Worm (Caenorhabditis elegans) whole organism, L4 larva: ENCODE results near the gene ZK899.6.
A peak's percentile ranks its signal among the peaks of the same experiment; 100 is the strongest.

Source experiments
- R02D3.7 ChIP-seq: fragments of 150-350 bp; sonication (generic microtip); optimal IDR thresholded peaks from 3 replicates; lab custom pipeline; 2014; ENCODE audit warnings: missing biosample characterization, missing genetic modification characterization
- T20F7.1 ChIP-seq: fragments of 200-800 bp; sonication (Bioruptor generic); optimal IDR thresholded peaks from 2 replicates; lab custom pipeline; 2018; ENCODE audit warnings: mild to moderate bottlenecking, missing genetic modification characterization, missing compliant biosample characterization
- ZK546.5 ChIP-seq, 2 experiments: sonication (generic microtip); optimal IDR thresholded peaks; 2 replicates each; lab custom pipeline; 2017; ENCODE audit warnings: missing biosample characterization in 2 of 2, missing genetic modification characterization in 2 of 2
- aha-1 ChIP-seq: fragments of 150-350 bp; peaks from one replicate; lab custom pipeline; 2014; ENCODE audit warnings: missing biosample characterization, missing genetic modification characterization
- aly-2 ChIP-seq: sonication (generic microtip); optimal IDR thresholded peaks from 2 replicates; lab custom pipeline; 2018; ENCODE audit warnings: missing biosample characterization, missing genetic modification characterization
- ceh-20 ChIP-seq: fragments of 200-800 bp; sonication (Bioruptor generic); IDR thresholded peaks from 2 replicates; pipeline ENCODE4 v1.3.6; 2022; ENCODE audit warnings: missing genetic modification reagents, missing genetic modification characterization, missing compliant biosample characterization
- ceh-28 ChIP-seq: fragments of 150-350 bp; optimal IDR thresholded peaks from 2 replicates; lab custom pipeline; 2014; ENCODE audit warnings: missing biosample characterization, missing genetic modification reagents, missing genetic modification characterization
- ceh-32 ChIP-seq: sonication (generic microtip); optimal IDR thresholded peaks from 2 replicates; lab custom pipeline; 2016; ENCODE audit warnings: mild to moderate bottlenecking, missing genetic modification characterization, missing compliant biosample characterization; ENCODE audit not compliant: poor library complexity
- ceh-44 ChIP-seq: fragments of 200-800 bp; sonication (Bioruptor generic); IDR thresholded peaks from 2 replicates; pipeline ENCODE4 v1.3.6; 2022; ENCODE audit warnings: missing genetic modification reagents, missing genetic modification characterization, missing compliant biosample characterization
- daf-16 ChIP-seq, 3 experiments: sonication (generic microtip); optimal IDR thresholded peaks; 2 replicates each; lab custom pipeline; 2016 to 2017; ENCODE audit warnings: missing genetic modification characterization in 3 of 3, missing genetic modification reagents in 3 of 3, mild to moderate bottlenecking in 2 of 3, missing compliant biosample characterization in 2 of 3, missing biosample characterization in 1 of 3, moderate library complexity in 1 of 3
- daf-19 ChIP-seq: fragments of 200-800 bp; sonication (Bioruptor generic); conservative IDR thresholded peaks from 2 replicates; pipeline ENCODE4 v1.3.6; 2022; ENCODE audit warnings: missing genetic modification characterization, missing compliant biosample characterization
- dmd-6 ChIP-seq: fragments of 200-800 bp; sonication (Bioruptor generic); IDR thresholded peaks from 2 replicates; pipeline ENCODE4 v1.3.6; 2022; ENCODE audit warnings: missing genetic modification reagents, missing genetic modification characterization, missing compliant biosample characterization
- dve-1 ChIP-seq: sonication (generic microtip); optimal IDR thresholded peaks from 2 replicates; lab custom pipeline; 2017; ENCODE audit warnings: antibody characterized with exemption, mild to moderate bottlenecking, missing genetic modification characterization, missing compliant biosample characterization; ENCODE audit not compliant: insufficient read depth
- fos-1 ChIP-seq: fragments of 150-350 bp; optimal IDR thresholded peaks from 2 replicates; lab custom pipeline; 2014; ENCODE audit warnings: missing biosample characterization, missing genetic modification characterization
- hif-1 ChIP-seq, 2 experiments: sonication (generic microtip); optimal IDR thresholded peaks; 2 replicates each; lab custom pipeline; 2016 to 2017; ENCODE audit warnings: missing compliant biosample characterization in 2 of 2, missing genetic modification characterization in 2 of 2, missing genetic modification reagents in 2 of 2, missing genotype in 2 of 2, mild to moderate bottlenecking in 1 of 2
- hlh-11 ChIP-seq: fragments of 200-800 bp; sonication (Bioruptor generic); optimal IDR thresholded peaks from 2 replicates; lab custom pipeline; 2018; ENCODE audit warnings: mild to moderate bottlenecking, missing genetic modification characterization, missing compliant biosample characterization
- hlh-30 ChIP-seq: sonication (generic microtip); optimal IDR thresholded peaks from 2 replicates; lab custom pipeline; 2017; ENCODE audit warnings: antibody characterized with exemption, mild to moderate bottlenecking, missing genetic modification characterization, missing compliant biosample characterization; ENCODE audit not compliant: insufficient read depth
- jun-1 ChIP-seq: fragments of 150-350 bp; optimal IDR thresholded peaks from 2 replicates; lab custom pipeline; 2014; ENCODE audit warnings: missing biosample characterization, missing genetic modification reagents, missing genetic modification characterization
- lin-15B ChIP-seq: fragments of 150-350 bp; sonication (generic microtip); optimal IDR thresholded peaks from 3 replicates; lab custom pipeline; 2014; ENCODE audit warnings: missing biosample characterization, missing genetic modification characterization
- lin-38 ChIP-seq: fragments of 200-800 bp; sonication (Bioruptor generic); IDR thresholded peaks from 2 replicates; pipeline ENCODE4 v1.3.6; 2022; ENCODE audit warnings: missing genetic modification reagents, missing genetic modification characterization, missing compliant biosample characterization
- lsy-2 ChIP-seq, 2 experiments: fragments of 150-350 bp in 1 of 2; sonication (generic microtip) in 1 of 2; optimal IDR thresholded peaks; 2 replicates each; lab custom pipeline; 2014 to 2017; ENCODE audit warnings: missing biosample characterization in 2 of 2, missing genetic modification characterization in 2 of 2
- madf-5 ChIP-seq, 2 experiments: fragments of 200-800 bp; sonication (Bioruptor generic); IDR thresholded peaks; 2 replicates each; pipeline ENCODE4 v1.3.6; 2022; ENCODE audit warnings: missing compliant biosample characterization in 2 of 2, missing genetic modification characterization in 2 of 2
- mep-1 ChIP-seq: fragments of 150-350 bp; sonication (generic microtip); optimal IDR thresholded peaks from 3 replicates; lab custom pipeline; 2014; ENCODE audit warnings: missing biosample characterization, missing genetic modification characterization
- mes-2 ChIP-seq: sonication (generic microtip); optimal IDR thresholded peaks from 2 replicates; lab custom pipeline; 2016; ENCODE audit warnings: missing genotype, mild to moderate bottlenecking, missing genetic modification characterization, missing compliant biosample characterization; ENCODE audit not compliant: poor library complexity, severe bottlenecking
- mxl-3 ChIP-seq: fragments of 200-800 bp; sonication (Bioruptor generic); optimal IDR thresholded peaks from 2 replicates; lab custom pipeline; 2018; ENCODE audit warnings: mild to moderate bottlenecking, missing genetic modification characterization, missing compliant biosample characterization
- nhr-10 ChIP-seq: fragments of 150-350 bp; optimal IDR thresholded peaks from 2 replicates; lab custom pipeline; 2014; ENCODE audit warnings: missing biosample characterization, missing genetic modification characterization
- nhr-102 ChIP-seq: sonication (generic microtip); optimal IDR thresholded peaks from 2 replicates; lab custom pipeline; 2016; ENCODE audit warnings: mild to moderate bottlenecking, missing genetic modification characterization, moderate library complexity, missing compliant biosample characterization
- nhr-11 ChIP-seq: fragments of 150-350 bp; optimal IDR thresholded peaks from 2 replicates; lab custom pipeline; 2014; ENCODE audit warnings: missing biosample characterization, missing genetic modification characterization
- nhr-25 ChIP-seq: sonication (generic microtip); optimal IDR thresholded peaks from 2 replicates; lab custom pipeline; 2017; ENCODE audit warnings: missing genetic modification characterization, mild to moderate bottlenecking, missing compliant biosample characterization, antibody characterized with exemption, moderate library complexity, borderline replicate concordance; ENCODE audit not compliant: insufficient read depth
- nhr-28 ChIP-seq: fragments of 150-350 bp; optimal IDR thresholded peaks from 2 replicates; lab custom pipeline; 2014; ENCODE audit warnings: missing biosample characterization, missing genetic modification characterization
- nhr-48 ChIP-seq: sonication (generic microtip); optimal IDR thresholded peaks from 2 replicates; lab custom pipeline; 2016; ENCODE audit warnings: mild to moderate bottlenecking, missing genetic modification characterization, missing compliant biosample characterization
- nhr-6 ChIP-seq: fragments of 150-350 bp; optimal IDR thresholded peaks from 2 replicates; lab custom pipeline; 2014; ENCODE audit warnings: missing biosample characterization, missing genetic modification characterization
- pha-4 ChIP-seq, 2 experiments: fragments of 150-350 bp in 1 of 2; fragments of 200-800 bp in 1 of 2; sonication (Bioruptor generic) in 1 of 2; IDR thresholded peaks in 1 of 2; optimal IDR thresholded peaks in 1 of 2; 2 replicates each; pipeline versions ENCODE4 v1.3.6 to Lab custom; 2014 to 2022; ENCODE audit warnings: missing genetic modification characterization in 2 of 2, missing genetic modification reagents in 2 of 2, missing biosample characterization in 1 of 2, missing compliant biosample characterization in 1 of 2
- php-3 ChIP-seq: fragments of 200-800 bp; sonication (Bioruptor generic); IDR thresholded peaks from 2 replicates; pipeline ENCODE4 v1.3.6; 2022; ENCODE audit warnings: missing genetic modification reagents, missing genetic modification characterization, missing compliant biosample characterization
- pqm-1 ChIP-seq: sonication (generic microtip); optimal IDR thresholded peaks from 2 replicates; lab custom pipeline; 2017; ENCODE audit warnings: missing biosample characterization, missing genetic modification characterization
- rbr-2 ChIP-seq: sonication (generic microtip); optimal IDR thresholded peaks from 2 replicates; lab custom pipeline; 2016; ENCODE audit warnings: missing genotype, missing genetic modification characterization, missing compliant biosample characterization
- snpc-4 ChIP-seq: fragments of 150-350 bp; optimal IDR thresholded peaks from 2 replicates; lab custom pipeline; 2014; ENCODE audit warnings: missing biosample characterization, missing genetic modification characterization
- tra-1 ChIP-seq: fragments of 200-800 bp; sonication (Bioruptor generic); IDR thresholded peaks from 2 replicates; pipeline ENCODE4 v1.3.6; 2022; ENCODE audit warnings: missing genetic modification reagents, missing genetic modification characterization, missing compliant biosample characterization
- unc-130 ChIP-seq: sonication (generic microtip); optimal IDR thresholded peaks from 2 replicates; lab custom pipeline; 2016; ENCODE audit warnings: missing genetic modification reagents, missing genetic modification characterization, missing compliant biosample characterization
- unc-62 ChIP-seq, 3 experiments: fragments of 150-350 bp in 1 of 3; sonication (generic microtip); optimal IDR thresholded peaks in 2 of 3; peaks in 1 of 3; 1 replicate in 1 of 3; 2 replicates in 2 of 3; lab custom pipeline; 2014 to 2017; ENCODE audit warnings: missing biosample characterization in 3 of 3, missing genetic modification characterization in 3 of 3, missing genetic modification reagents in 3 of 3, missing genotype in 1 of 3
- zag-1 ChIP-seq: fragments of 150-350 bp; optimal IDR thresholded peaks from 2 replicates; lab custom pipeline; 2014; ENCODE audit warnings: missing biosample characterization, missing genetic modification characterization
- zfp-2 ChIP-seq: sonication (generic microtip); optimal IDR thresholded peaks from 2 replicates; lab custom pipeline; 2016; ENCODE audit warnings: mild to moderate bottlenecking, missing genetic modification characterization, missing compliant biosample characterization
- zfp-3 ChIP-seq: fragments of 200-800 bp; sonication (Bioruptor generic); conservative IDR thresholded peaks from 2 replicates; pipeline ENCODE4 v1.3.6; 2022; ENCODE audit warnings: missing genetic modification reagents, missing genetic modification characterization, missing compliant biosample characterization
- zip-2 ChIP-seq: fragments of 150-350 bp; optimal IDR thresholded peaks from 2 replicates; lab custom pipeline; 2014; ENCODE audit warnings: missing biosample characterization, missing genetic modification characterization

ZK899.6 gene

DNA sequence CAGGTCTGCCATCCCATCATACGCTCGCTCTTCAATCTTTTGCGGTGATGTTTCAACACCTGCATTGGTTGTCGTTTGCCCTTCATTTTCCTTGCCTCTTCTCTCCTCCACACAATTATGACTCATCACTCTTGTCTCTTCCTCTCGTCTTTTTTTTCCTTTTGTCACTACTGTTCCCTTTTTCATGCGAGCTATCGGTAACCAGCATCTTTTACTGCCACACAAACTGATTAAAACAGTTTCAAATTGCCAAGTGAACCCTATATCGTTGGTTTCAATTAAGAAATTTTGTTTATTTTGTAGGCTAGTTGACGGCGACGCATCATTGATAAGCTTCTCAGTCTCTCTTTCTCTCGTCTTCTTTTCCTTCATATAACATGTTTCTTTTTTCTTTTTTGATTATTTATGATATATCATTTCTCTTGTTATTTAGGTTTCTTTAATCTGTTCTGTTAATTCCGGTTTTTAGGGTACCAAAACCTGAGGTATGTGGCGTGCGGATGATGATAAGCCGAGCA is 16.9 kb upstream of the ZK899.6 start, which contains the start of gene ZK899.1:
Gene ZK899.1, plus strand, starts transcription at position 468 of the 518 bp plus-strand sequence.
- no peak for TF ChIP-seq lsy-2 (tag; optimal IDR thresholded peaks at IDR 0.05; lab: Kevin White, UChicago)
- TF ChIP-seq ceh-20 (GFP tag; lab: Robert Waterston, UW): no peak
- peak; percentile 19 for TF ChIP-seq T20F7.1 (GFP tag; lab: Kevin White, UChicago)
- TF ChIP-seq pqm-1 (tag; lab: Kevin White, UChicago): peak; percentile 81
- no peak for TF ChIP-seq zfp-2
- TF ChIP-seq mxl-3: peak; percentile 29
- no peak for TF ChIP-seq madf-5 (GFP tag; IDR thresholded peaks at IDR 0.05; lab: Robert Waterston, UW)
- TF ChIP-seq aha-1 (tag; lab: Kevin White, UChicago): no peak
- TF ChIP-seq tra-1: no peak
- peak; percentile 27 for TF ChIP-seq rbr-2 (tag; lab: Kevin White, UChicago)
- no peak for TF ChIP-seq lin-15B
- TF ChIP-seq unc-62 (GFP tag; optimal IDR thresholded peaks at IDR 0.05 in 1 of 2; lab: Kevin White, UChicago): peak in 1 of 2 experiments; percentile 86
- no peak for TF ChIP-seq unc-62 (tag; optimal IDR thresholded peaks at IDR 0.05; lab: Kevin White, UChicago)
- no peak for TF ChIP-seq snpc-4 (tag; lab: Kevin White, UChicago)
- TF ChIP-seq nhr-48 (tag; lab: Kevin White, UChicago): peak; percentile 20
- TF ChIP-seq nhr-10: no peak
- TF ChIP-seq ceh-32 (tag; lab: Kevin White, UChicago): no peak
- peak; percentile 16 for TF ChIP-seq mes-2 (tag; lab: Kevin White, UChicago)
- peak; percentile 67 for TF ChIP-seq nhr-6 (tag; lab: Kevin White, UChicago)
- TF ChIP-seq mep-1 (tag; lab: Kevin White, UChicago): peak; percentile 44
- TF ChIP-seq daf-16 (GFP tag; optimal IDR thresholded peaks at IDR 0.05; lab: Kevin White, UChicago): peak; percentile 10 to 66
- TF ChIP-seq daf-16 (tag; optimal IDR thresholded peaks at IDR 0.05; lab: Kevin White, UChicago): peak; percentile 91
- TF ChIP-seq hlh-30: peak; percentile 10
- TF ChIP-seq jun-1: peak; percentile 62
- TF ChIP-seq php-3 (GFP tag; lab: Robert Waterston, UW): no peak
- no peak for TF ChIP-seq hif-1 (tag; optimal IDR thresholded peaks at IDR 0.05; lab: Kevin White, UChicago)
- no peak for TF ChIP-seq zfp-3
- TF ChIP-seq dmd-6 (GFP tag; lab: Robert Waterston, UW): peak; percentile 85
- TF ChIP-seq dve-1 (tag; lab: Kevin White, UChicago): peak; percentile 63
- peak; percentile 41 for TF ChIP-seq nhr-102 (tag; lab: Kevin White, UChicago)
- peak; percentile 77 for TF ChIP-seq nhr-28 (tag; lab: Kevin White, UChicago)
- peak; percentile 84 for TF ChIP-seq hlh-11 (tag; lab: Kevin White, UChicago)

ce11 chrX:9449330-9449729 is 13.8 kb upstream of the ZK899.6 start, which contains the start of gene ZK899.7:
TSS of gene ZK899.7 (minus strand) at chrX:9449430.
- no peak for TF ChIP-seq pha-4 (GFP tag; IDR thresholded peaks at IDR 0.05; lab: Robert Waterston, UW)
- no peak for TF ChIP-seq pha-4 (tag; optimal IDR thresholded peaks at IDR 0.05; lab: Kevin White, UChicago)
- TF ChIP-seq tra-1: no peak
- peak; percentile 38 for TF ChIP-seq aha-1 (tag; lab: Kevin White, UChicago)

- no peak for TF ChIP-seq nhr-25
- TF ChIP-seq ceh-44: no peak
- no peak for TF ChIP-seq unc-130 (GFP tag; lab: Kevin White, UChicago)
- TF ChIP-seq aly-2 (tag; lab: Kevin White, UChicago): no peak
- TF ChIP-seq daf-19 (GFP tag; lab: Robert Waterston, UW): no peak
- no peak for TF ChIP-seq jun-1
- no peak for TF ChIP-seq daf-16 (GFP tag; optimal IDR thresholded peaks at IDR 0.05; lab: Kevin White, UChicago)
- TF ChIP-seq daf-16 (tag; optimal IDR thresholded peaks at IDR 0.05; lab: Kevin White, UChicago): peak; percentile 88
- no peak for TF ChIP-seq nhr-28 (tag; lab: Kevin White, UChicago)
- no peak for TF ChIP-seq nhr-102 (tag; lab: Kevin White, UChicago)
- no peak for TF ChIP-seq ceh-28
- TF ChIP-seq fos-1 (tag; lab: Kevin White, UChicago): no peak
- TF ChIP-seq mep-1 (tag; lab: Kevin White, UChicago): no peak
- TF ChIP-seq nhr-11 (tag; lab: Kevin White, UChicago): no peak
- peak; percentile 24 for TF ChIP-seq dve-1 (tag; lab: Kevin White, UChicago)
- TF ChIP-seq pha-4 (GFP tag; IDR thresholded peaks at IDR 0.05; lab: Robert Waterston, UW): no peak
- peak; percentile 53 for TF ChIP-seq pha-4 (tag; optimal IDR thresholded peaks at IDR 0.05; lab: Kevin White, UChicago)
- TF ChIP-seq ZK546.5 (tag; optimal IDR thresholded peaks at IDR 0.05; lab: Kevin White, UChicago): no peak
- TF ChIP-seq lin-38: no peak
- no peak for TF ChIP-seq R02D3.7 (tag; lab: Kevin White, UChicago)
- TF ChIP-seq zip-2 (tag; lab: Kevin White, UChicago): no peak
- TF ChIP-seq unc-62 (GFP tag; optimal IDR thresholded peaks at IDR 0.05 in 1 of 2; lab: Kevin White, UChicago): no peak
- no peak for TF ChIP-seq unc-62 (tag; optimal IDR thresholded peaks at IDR 0.05; lab: Kevin White, UChicago)
- TF ChIP-seq zag-1 (tag; lab: Kevin White, UChicago): no peak
Observed at ce11 chrX:9451944-9452453, 11.1 kb upstream of the ZK899.6 start, which contains the start of gene ZK899.2. TSS of gene ZK899.2 (minus strand) at chrX:9451994.
